Worm (Caenorhabditis elegans) whole organism, L3 larva: ENCODE measurements around the gene abf-4.

Experiments used
- ceh-82 ChIP-seq: fragments of 150-350 bp; optimal IDR thresholded peaks from 2 replicates; lab custom pipeline; 2014; ENCODE audit warnings: missing biosample characterization, missing genetic modification characterization
- egl-27 ChIP-seq: sonication (generic microtip); optimal IDR thresholded peaks from 4 replicates; lab custom pipeline; 2017; ENCODE audit warnings: missing biosample characterization, missing genetic modification reagents, missing genetic modification characterization
- elt-1 ChIP-seq: fragments of 150-350 bp; optimal IDR thresholded peaks from 2 replicates; lab custom pipeline; 2014; ENCODE audit warnings: missing biosample characterization, missing genetic modification characterization
- elt-2 ChIP-seq: sonication (generic microtip); optimal IDR thresholded peaks from 2 replicates; lab custom pipeline; 2016; ENCODE audit warnings: missing genetic modification reagents, mild to moderate bottlenecking, missing genetic modification characterization, missing compliant biosample characterization
- nhr-11 ChIP-seq: fragments of 150-350 bp; optimal IDR thresholded peaks from 2 replicates; lab custom pipeline; 2014; ENCODE audit warnings: missing biosample characterization, missing genetic modification characterization
- nhr-12 ChIP-seq: fragments of 150-350 bp; optimal IDR thresholded peaks from 2 replicates; lab custom pipeline; 2014; ENCODE audit warnings: missing biosample characterization, missing genetic modification characterization
- nhr-23 ChIP-seq: fragments of 150-350 bp; optimal IDR thresholded peaks from 2 replicates; lab custom pipeline; 2014; ENCODE audit warnings: missing biosample characterization, missing genetic modification reagents, missing genetic modification characterization
- nhr-43 ChIP-seq: sonication (generic microtip); optimal IDR thresholded peaks from 2 replicates; lab custom pipeline; 2016; ENCODE audit warnings: mild to moderate bottlenecking, missing genetic modification characterization, missing compliant biosample characterization; ENCODE audit not compliant: poor library complexity, severe bottlenecking
- skn-1 ChIP-seq: fragments of 150-350 bp; optimal IDR thresholded peaks from 2 replicates; lab custom pipeline; 2014; ENCODE audit warnings: missing biosample characterization, missing genetic modification characterization
- unc-62 ChIP-seq: fragments of 150-350 bp; sonication (generic microtip); optimal IDR thresholded peaks from 4 replicates; lab custom pipeline; 2014; ENCODE audit warnings: missing biosample characterization, missing genetic modification reagents, missing genetic modification characterization
- zag-1 ChIP-seq: fragments of 150-350 bp; optimal IDR thresholded peaks from 2 replicates; lab custom pipeline; 2014; ENCODE audit warnings: missing biosample characterization, missing genetic modification characterization

ce11 chrV:20600704-20601103 lies 42.5 kb upstream of the abf-4 start:
- TF ChIP-seq skn-1: no peak
- TF ChIP-seq nhr-12 (tag; lab: Kevin White, UChicago): no peak
- TF ChIP-seq egl-27: no peak
- no peak for TF ChIP-seq nhr-11 (tag; lab: Kevin White, UChicago)
- TF ChIP-seq zag-1: no peak
- TF ChIP-seq elt-2 (tag; lab: Kevin White, UChicago): no peak
- TF ChIP-seq ceh-82 (tag; lab: Kevin White, UChicago): no peak
- no peak for TF ChIP-seq unc-62 (GFP tag; lab: Kevin White, UChicago)
- no peak for TF ChIP-seq nhr-23
- TF ChIP-seq nhr-43 (tag; lab: Kevin White, UChicago): no peak
- no peak for TF ChIP-seq elt-1 (tag; lab: Kevin White, UChicago)
